Fruit fly (Drosophila melanogaster): Measurements from ENCODE around the gene CG31496.

CG31496 gene

DNA sequence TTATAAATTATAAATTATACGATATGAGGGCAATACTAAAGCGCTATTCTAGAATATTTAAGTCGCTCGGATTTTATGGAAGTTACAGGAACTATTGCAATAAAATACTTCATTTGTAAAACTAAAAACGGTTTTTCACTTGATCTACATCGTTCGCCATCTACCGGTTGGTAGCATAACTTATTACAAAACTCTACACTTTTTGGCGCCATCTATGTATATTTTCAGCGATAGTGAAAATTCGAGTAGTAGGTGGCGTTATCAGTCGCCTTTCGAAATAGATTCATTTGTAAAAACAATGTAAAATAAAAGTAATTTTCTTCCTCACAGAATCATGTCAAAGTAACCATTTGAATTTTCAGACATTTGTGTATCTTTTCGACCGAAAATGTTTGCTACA, 1.6 kb downstream of the CG31496 start, which contains the start of gene nxf4:
TSS of gene nxf4 (plus strand) at position 286 of the 400 bp plus-strand sequence.
- no peak for TF ChIP-seq ap (GFP tag; IDR thresholded peaks at IDR 0.05)
- TF ChIP-seq CG4282 (GFP tag; optimal IDR thresholded peaks at IDR 0.05) = peak; percentile 32
- TF ChIP-seq NK7.1 (GFP tag; optimal IDR thresholded peaks at IDR 0.05) = no peak
- peak; percentile 68 for TF ChIP-seq trh (GFP tag; optimal IDR thresholded peaks at IDR 0.05)
- peak; percentile 75 for TF ChIP-seq Bgb (GFP tag; IDR thresholded peaks at IDR 0.05; ENCODE audit: partially characterized antibody)
- peak; percentile 43; the same call in 1 of the 3 replicates for TF ChIP-seq B-H1 (GFP tag; IDR thresholded peaks at IDR 0.05)
- no peak for TF ChIP-seq lov (optimal IDR thresholded peaks at IDR 0.05)
- TF ChIP-seq lov (GFP tag; IDR thresholded peaks at IDR 0.05) = peak; percentile 73; the same call in 2 of the 3 replicates
- no peak for TF ChIP-seq Trl (optimal IDR thresholded peaks at IDR 0.05)
- peak; percentile 87 for TF ChIP-seq Trl (GFP tag; optimal IDR thresholded peaks at IDR 0.05)
- no peak for TF ChIP-seq CG17568 (GFP tag; optimal IDR thresholded peaks at IDR 0.05)
- peak; percentile 84 for TF ChIP-seq CG15696 (tag; optimal IDR thresholded peaks at IDR 0.05)
- peak; percentile 94 for TF ChIP-seq CG2199 (GFP tag; IDR thresholded peaks at IDR 0.05)
- peak; percentile 79 for TF ChIP-seq phol (tag; optimal IDR thresholded peaks at IDR 0.05)
- TF ChIP-seq CG33213 (GFP tag; optimal IDR thresholded peaks at IDR 0.05) = peak; percentile 92
- TF ChIP-seq Dll (GFP tag; IDR thresholded peaks at IDR 0.05; ENCODE audit: partially characterized antibody) = no peak
- peak; percentile 44 for TF ChIP-seq CG31388 (GFP tag; optimal IDR thresholded peaks at IDR 0.05)
- TF ChIP-seq CG10321 (GFP tag; IDR thresholded peaks at IDR 0.05) = no peak
- no peak for TF ChIP-seq CG30020 (tag; optimal IDR thresholded peaks at IDR 0.05)
- TF ChIP-seq salm (tag; optimal IDR thresholded peaks at IDR 0.05) = no peak
- peak; percentile 83; the same call in 1 of the 2 replicates for TF ChIP-seq sob (GFP tag; IDR thresholded peaks at IDR 0.05)
- peak; percentile 81 to 86 for TF ChIP-seq dpn (GFP tag; optimal IDR thresholded peaks at IDR 0.05)
- TF ChIP-seq CG4328 (GFP tag; optimal IDR thresholded peaks at IDR 0.05) = peak; percentile 19
- peak; percentile 76 for TF ChIP-seq nmo (GFP tag; optimal IDR thresholded peaks at IDR 0.05)
- TF ChIP-seq CG3065 (GFP tag; optimal IDR thresholded peaks at IDR 0.05) = peak; percentile 62
- TF ChIP-seq CG2875 (GFP tag; optimal IDR thresholded peaks at IDR 0.05) = peak; percentile 2
- peak; percentile 46 for TF ChIP-seq pita (GFP tag; optimal IDR thresholded peaks at IDR 0.05)
- peak; percentile 34 for TF ChIP-seq zfh2 (GFP tag; optimal IDR thresholded peaks at IDR 0.05)
- peak; percentile 55 for TF ChIP-seq Blimp-1 (GFP tag; optimal IDR thresholded peaks at IDR 0.05)
- no peak for TF ChIP-seq grau (tag; optimal IDR thresholded peaks at IDR 0.05)
- TF ChIP-seq H2.0 (GFP tag; IDR thresholded peaks at IDR 0.05) = peak; percentile 66
- TF ChIP-seq Oaz (GFP tag; IDR thresholded peaks at IDR 0.05) = peak; percentile 35; the same call in 1 of the 2 replicates
- peak; percentile 60 for TF ChIP-seq CG12769 (tag; optimal IDR thresholded peaks at IDR 0.05)
- peak; percentile 74 for TF ChIP-seq mam (GFP tag; optimal IDR thresholded peaks at IDR 0.05)
- no peak for TF ChIP-seq lola (GFP tag; optimal IDR thresholded peaks at IDR 0.05)
- TF ChIP-seq CG10366 (GFP tag; IDR thresholded peaks at IDR 0.05) = peak; percentile 64
- TF ChIP-seq CG13424 (tag; optimal IDR thresholded peaks at IDR 0.05) = peak; percentile 79
- TF ChIP-seq gem (tag; optimal IDR thresholded peaks at IDR 0.05) = peak; percentile 76
- TF ChIP-seq Xrp1 (GFP tag; IDR thresholded peaks at IDR 0.05) = peak; percentile 70
- peak; percentile 46; the same call in 2 of the 3 replicates for TF ChIP-seq CG14050 (GFP tag; IDR thresholded peaks at IDR 0.05)
- peak; percentile 10 for TF ChIP-seq ATbp (GFP tag; optimal IDR thresholded peaks at IDR 0.05)
- TF ChIP-seq sna (GFP tag; IDR thresholded peaks at IDR 0.05; ENCODE audit: partially characterized antibody) = no peak
- TF ChIP-seq CTCF (GFP tag; optimal IDR thresholded peaks at IDR 0.05) = peak; percentile 98
- peak; percentile 61; the same call in 2 of the 3 replicates for TF ChIP-seq Mrtf (GFP tag; IDR thresholded peaks at IDR 0.05)
- TF ChIP-seq pan (optimal IDR thresholded peaks at IDR 0.05) = no peak
- peak in 1 of 2 experiments; percentile 60 for TF ChIP-seq pan (GFP tag; optimal IDR thresholded peaks at IDR 0.05 in 1 of 2, IDR thresholded peaks at IDR 0.05 in 1 of 2)
- TF ChIP-seq eyg (GFP tag; optimal IDR thresholded peaks at IDR 0.05) = peak; percentile 40
- no peak for TF ChIP-seq Gsc (GFP tag; IDR thresholded peaks at IDR 0.05)
- TF ChIP-seq eve (GFP tag; optimal IDR thresholded peaks at IDR 0.05) = peak in 1 of 2 experiments; percentile 54
- no peak for TF ChIP-seq Sin3A (optimal IDR thresholded peaks at IDR 0.05)
- TF ChIP-seq D (optimal IDR thresholded peaks at IDR 0.05) = no peak
- peak; percentile 55 for TF ChIP-seq D (GFP tag; optimal IDR thresholded peaks at IDR 0.05)
- TF ChIP-seq CG2202 (tag; optimal IDR thresholded peaks at IDR 0.05) = peak; percentile 8
